Fruit fly (Drosophila melanogaster) whole organism, wandering third instar larva: ENCODE data around the gene CG12521.
A peak's percentile ranks its signal among the peaks of the same experiment; 100 is the strongest.

Experiments
- Abd-B ChIP-seq: fragments of >200 bp; optimal IDR thresholded peaks from 2 replicates; lab custom pipeline; 2017; ENCODE audit warnings: missing biosample characterization, missing genetic modification characterization
- CG32264 ChIP-seq: fragments of 200-800 bp; sonication (Bioruptor generic); optimal IDR thresholded peaks from 2 replicates; lab custom pipeline; 2016; ENCODE audit warnings: missing biosample characterization, missing genetic modification characterization
- CG9705 ChIP-seq: fragments of 200-800 bp; sonication (Bioruptor generic); optimal IDR thresholded peaks from 2 replicates; lab custom pipeline; 2018; ENCODE audit warnings: missing biosample characterization, mild to moderate bottlenecking, missing genetic modification characterization
- CrebA ChIP-seq: fragments of 200-800 bp; sonication (Bioruptor generic); optimal IDR thresholded peaks from 2 replicates; lab custom pipeline; 2016; ENCODE audit warnings: missing biosample characterization, mild to moderate bottlenecking, missing genetic modification characterization, borderline replicate concordance
- Dfd ChIP-seq: fragments of >200 bp; optimal IDR thresholded peaks from 2 replicates; lab custom pipeline; 2017; ENCODE audit warnings: missing biosample characterization, missing genetic modification characterization
- Dif ChIP-seq: fragments of 200-275, 200-300 bp; sonication (Bioruptor generic); optimal IDR thresholded peaks from 2 replicates; lab custom pipeline; 2018; ENCODE audit warnings: missing biosample characterization, missing genetic modification characterization; ENCODE audit not compliant: partially characterized antibody
- GATAd ChIP-seq: sonication (Bioruptor generic); optimal IDR thresholded peaks from 2 replicates; lab custom pipeline; 2016; ENCODE audit warnings: missing biosample characterization, missing genetic modification characterization
- HLH106 ChIP-seq: fragments of 200-800 bp; optimal IDR thresholded peaks from 3 replicates; lab custom pipeline; 2019; ENCODE audit warnings: missing biosample characterization, mild to moderate bottlenecking, missing genetic modification characterization, moderate library complexity
- Hnf4 ChIP-seq: fragments of 200-800 bp; sonication (Bioruptor generic); optimal IDR thresholded peaks from 2 replicates; lab custom pipeline; 2016; ENCODE audit warnings: missing biosample characterization, mild to moderate bottlenecking, missing genetic modification characterization
- Hr78 ChIP-seq: fragments of >200 bp; optimal IDR thresholded peaks from 2 replicates; lab custom pipeline; 2017; ENCODE audit warnings: missing biosample characterization, missing genetic modification characterization
- Jra ChIP-seq: sonication (Bioruptor generic); optimal IDR thresholded peaks from 2 replicates; lab custom pipeline; 2016; ENCODE audit warnings: missing biosample characterization, missing genetic modification characterization
- Mio ChIP-seq: sonication (Bioruptor generic); optimal IDR thresholded peaks from 2 replicates; lab custom pipeline; 2016; ENCODE audit warnings: missing biosample characterization, missing genetic modification characterization
- N ChIP-seq: fragments of >200 bp; optimal IDR thresholded peaks from 2 replicates; lab custom pipeline; 2018; ENCODE audit warnings: missing biosample characterization, missing external identifiers, missing genetic modification characterization
- OdsH ChIP-seq: fragments of 200-800 bp; sonication (Bioruptor generic); optimal IDR thresholded peaks from 2 replicates; lab custom pipeline; 2016; ENCODE audit warnings: missing biosample characterization, mild to moderate bottlenecking, missing genetic modification characterization
- Rel ChIP-seq, 2 experiments: fragments of 200-800 bp; sonication (Bioruptor generic) in 1 of 2; optimal IDR thresholded peaks; 2 replicates in 1 of 2; 3 replicates in 1 of 2; lab custom pipeline; 2016 to 2019; ENCODE audit warnings: mild to moderate bottlenecking in 2 of 2, missing biosample characterization in 2 of 2, missing genetic modification characterization in 2 of 2, moderate library complexity in 1 of 2
- Sp1 ChIP-seq: fragments of 200-800 bp; sonication (Bioruptor generic); optimal IDR thresholded peaks from 3 replicates; lab custom pipeline; 2019; ENCODE audit warnings: missing biosample characterization, mild to moderate bottlenecking, missing genetic modification characterization, moderate library complexity
- Vsx2 ChIP-seq: fragments of 200-300, 225-300 bp; sonication (Bioruptor generic); optimal IDR thresholded peaks from 2 replicates; lab custom pipeline; 2018; ENCODE audit warnings: missing biosample characterization, missing genetic modification characterization; ENCODE audit not compliant: partially characterized antibody
- br ChIP-seq: fragments of 200-800 bp; sonication (Bioruptor generic); optimal IDR thresholded peaks from 2 replicates; lab custom pipeline; 2016; ENCODE audit warnings: missing biosample characterization, missing genetic modification characterization
- brk ChIP-seq: fragments of 200-800 bp; sonication (Bioruptor generic); optimal IDR thresholded peaks from 2 replicates; lab custom pipeline; 2016; ENCODE audit warnings: missing biosample characterization, mild to moderate bottlenecking, missing genetic modification characterization
- dl ChIP-seq, 2 experiments: fragments of 175-275, 200-275 bp in 1 of 2; fragments of 200-275 bp in 1 of 2; sonication (Bioruptor generic); optimal IDR thresholded peaks; lab custom pipeline; 2018; ENCODE audit warnings: mild to moderate bottlenecking in 2 of 2, missing biosample characterization in 2 of 2, missing genetic modification characterization in 2 of 2, moderate library complexity in 2 of 2; ENCODE audit not compliant: partially characterized antibody in 2 of 2, insufficient read depth in 1 of 2
- dmrt93B ChIP-seq: fragments of 200-800 bp; sonication (Bioruptor generic); optimal IDR thresholded peaks from 2 replicates; lab custom pipeline; 2018; ENCODE audit warnings: missing biosample characterization, mild to moderate bottlenecking, missing genetic modification characterization
- ey ChIP-seq: fragments of 200-800 bp; sonication (Bioruptor generic); optimal IDR thresholded peaks from 2 replicates; lab custom pipeline; 2016; ENCODE audit warnings: missing biosample characterization, missing genetic modification characterization
- foxo ChIP-seq, 2 experiments: fragments of 200-800 bp; sonication (Bioruptor generic); optimal IDR thresholded peaks; 2 replicates in 1 of 2; 3 replicates in 1 of 2; lab custom pipeline; 2016 to 2017; ENCODE audit warnings: missing biosample characterization in 2 of 2, missing genetic modification characterization in 2 of 2
- h ChIP-seq: fragments of 200-800 bp; sonication (Bioruptor generic); optimal IDR thresholded peaks from 3 replicates; lab custom pipeline; 2016; ENCODE audit warnings: missing biosample characterization, mild to moderate bottlenecking, missing genetic modification characterization
- jim ChIP-seq: fragments of 175-275, 200-325 bp; sonication (Bioruptor generic); optimal IDR thresholded peaks from 2 replicates; lab custom pipeline; 2016; ENCODE audit warnings: missing biosample characterization, mild to moderate bottlenecking, missing genetic modification characterization
- pan ChIP-seq: fragments of >200 bp; optimal IDR thresholded peaks from 2 replicates; lab custom pipeline; 2017
- psq ChIP-seq: fragments of 200-800 bp; sonication (Bioruptor generic); optimal IDR thresholded peaks from 3 replicates; lab custom pipeline; 2017; ENCODE audit warnings: missing biosample characterization, mild to moderate bottlenecking, missing genetic modification characterization, moderate library complexity
- rgr ChIP-seq: fragments of 200-800 bp; sonication (Bioruptor generic); optimal IDR thresholded peaks from 3 replicates; lab custom pipeline; 2016; ENCODE audit warnings: missing biosample characterization, mild to moderate bottlenecking, missing genetic modification characterization
- sage ChIP-seq: fragments of 200-800 bp; sonication (Bioruptor generic); optimal IDR thresholded peaks from 2 replicates; lab custom pipeline; 2016; ENCODE audit warnings: missing biosample characterization, mild to moderate bottlenecking, missing genetic modification characterization
- tai ChIP-seq: sonication (Bioruptor generic); optimal IDR thresholded peaks from 2 replicates; lab custom pipeline; 2016; ENCODE audit warnings: missing biosample characterization, missing genetic modification characterization
- woc ChIP-seq: sonication (Bioruptor generic); optimal IDR thresholded peaks from 2 replicates; lab custom pipeline; 2016; ENCODE audit warnings: missing biosample characterization, mild to moderate bottlenecking, missing genetic modification characterization

Gene CG12521

dm6 chr3L:11858745-11859144 is 11.1 kb upstream of the CG12521 start:
- no peak for TF ChIP-seq woc (GFP tag; lab: Kevin White, UChicago)
- no peak for TF ChIP-seq Dif (GFP tag; lab: Kevin White, UChicago)
- no peak for TF ChIP-seq OdsH (GFP tag; lab: Kevin White, UChicago)
- no peak for TF ChIP-seq N (GFP tag; lab: Kevin White, UChicago)

- TF ChIP-seq Hnf4 (GFP tag; lab: Kevin White, UChicago) (no peak), Vsx2 (GFP tag; lab: Kevin White, UChicago) (no peak)
These were observed 5.3 kb upstream of the CG12521 start for dm6 chr3L:11852924-11853323.

DNA sequence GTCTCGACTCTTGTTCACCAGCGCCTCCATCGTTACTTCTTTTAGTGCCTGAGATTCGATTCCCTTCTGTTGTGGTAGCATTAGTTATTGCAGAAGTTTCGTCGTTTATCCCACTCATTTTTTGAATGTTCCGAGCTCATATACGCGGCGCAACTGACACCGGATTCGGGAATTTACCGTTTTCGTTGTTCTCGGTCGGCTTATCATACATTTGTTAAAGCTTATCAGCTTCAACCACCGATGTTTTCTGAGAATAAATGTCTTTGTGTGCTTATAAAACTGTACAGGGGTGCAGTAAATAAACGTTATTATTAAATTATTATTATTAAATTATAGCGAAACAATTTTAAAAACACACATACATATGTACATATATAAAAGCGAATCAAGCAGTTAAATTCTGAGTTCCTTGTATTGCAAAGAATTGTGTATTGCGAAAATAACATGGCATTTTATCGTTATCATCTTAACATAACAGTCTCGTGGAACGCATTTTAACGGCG is 11.0 kb downstream of the CG12521 start, which contains the start of gene CG43064:
Gene CG43064, minus strand, starts transcription at position 147 of the 503 bp plus-strand sequence.
- TF ChIP-seq foxo (GFP tag; optimal IDR thresholded peaks at IDR 0.05; lab: Kevin White, UChicago) (no peak), psq (no peak), Rel (GFP tag; optimal IDR thresholded peaks at IDR 0.05; lab: Kevin White, UChicago) (no peak), Rel (tag; optimal IDR thresholded peaks at IDR 0.05; lab: Kevin White, UChicago) (peak; percentile 100), dl (GFP tag; optimal IDR thresholded peaks at IDR 0.05; lab: Kevin White, UChicago; ENCODE audit: insufficient read depth in 1 of 2, partially characterized antibody in 2 of 2) (no peak), brk (GFP tag; lab: Kevin White, UChicago) (peak; percentile 3), N (GFP tag; lab: Kevin White, UChicago) (no peak)

DNA sequence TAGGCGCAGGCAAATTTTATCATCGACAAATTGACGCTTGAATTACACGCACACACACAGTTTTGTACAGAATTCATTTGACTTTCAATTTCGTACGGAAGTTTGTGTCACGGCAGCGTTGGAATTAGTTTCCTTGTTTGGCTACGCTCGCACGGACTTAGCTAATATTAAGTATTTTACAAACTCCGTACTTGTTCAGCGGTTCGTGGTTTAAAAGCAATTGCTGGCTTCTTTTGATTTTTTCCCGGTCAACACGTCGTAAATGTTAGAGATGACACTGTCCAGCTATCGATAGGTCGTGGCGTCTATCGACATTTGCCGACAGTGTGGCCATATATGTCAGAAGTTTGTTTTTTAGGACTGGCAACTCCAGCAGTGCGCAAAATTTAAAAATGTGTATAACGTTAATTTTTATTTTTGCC is 14.3 kb downstream of the CG12521 start, which contains the start of gene CycA:
Gene CycA, minus strand, starts transcription at position 283 of the 422 bp plus-strand sequence.
- TF ChIP-seq Rel (GFP tag; optimal IDR thresholded peaks at IDR 0.05; lab: Kevin White, UChicago): no peak
- TF ChIP-seq Rel (tag; optimal IDR thresholded peaks at IDR 0.05; lab: Kevin White, UChicago): peak; percentile 57
- TF ChIP-seq br (GFP tag; lab: Kevin White, UChicago): no peak
- no peak for TF ChIP-seq Abd-B (GFP tag; lab: Kevin White, UChicago)
- TF ChIP-seq Dif (GFP tag; lab: Kevin White, UChicago): peak; percentile 46
- no peak for TF ChIP-seq Jra (GFP tag; lab: Kevin White, UChicago)
- TF ChIP-seq CG32264 (GFP tag; lab: Kevin White, UChicago): no peak
- no peak for TF ChIP-seq Hr78 (GFP tag; lab: Kevin White, UChicago)
- no peak for TF ChIP-seq pan (lab: Kevin White, UChicago)
- TF ChIP-seq rgr (GFP tag; lab: Kevin White, UChicago): peak; percentile 22
- no peak for TF ChIP-seq Mio
- TF ChIP-seq N (GFP tag; lab: Kevin White, UChicago): no peak
- TF ChIP-seq foxo (GFP tag; optimal IDR thresholded peaks at IDR 0.05; lab: Kevin White, UChicago): peak in 1 of 2 experiments; percentile 11
- TF ChIP-seq h (GFP tag; lab: Kevin White, UChicago): peak; percentile 6
- TF ChIP-seq woc (GFP tag; lab: Kevin White, UChicago): no peak
- peak; percentile 6 for TF ChIP-seq ey (GFP tag; lab: Kevin White, UChicago)
- TF ChIP-seq CG9705 (GFP tag; lab: Kevin White, UChicago): no peak
- no peak for TF ChIP-seq tai
- no peak for TF ChIP-seq psq
- TF ChIP-seq Dfd (GFP tag; lab: Kevin White, UChicago): no peak
- TF ChIP-seq brk (GFP tag; lab: Kevin White, UChicago): no peak
- peak; percentile 22 for TF ChIP-seq Vsx2 (GFP tag; lab: Kevin White, UChicago)

- no peak for TF ChIP-seq OdsH (GFP tag; lab: Kevin White, UChicago)
- no peak for TF ChIP-seq Sp1 (GFP tag; lab: Kevin White, UChicago)
- TF ChIP-seq foxo (GFP tag; optimal IDR thresholded peaks at IDR 0.05; lab: Kevin White, UChicago): no peak
- no peak for TF ChIP-seq brk (GFP tag; lab: Kevin White, UChicago)
- no peak for TF ChIP-seq woc (GFP tag; lab: Kevin White, UChicago)
- TF ChIP-seq Abd-B (GFP tag; lab: Kevin White, UChicago): no peak
- TF ChIP-seq HLH106 (tag; lab: Kevin White, UChicago): no peak
- TF ChIP-seq CrebA (GFP tag; lab: Kevin White, UChicago): no peak
- TF ChIP-seq pan (lab: Kevin White, UChicago): no peak
- TF ChIP-seq Mio: no peak
- no peak for TF ChIP-seq dmrt93B (GFP tag; lab: Kevin White, UChicago)
- TF ChIP-seq psq: no peak
- no peak for TF ChIP-seq jim
- TF ChIP-seq br (GFP tag; lab: Kevin White, UChicago): no peak
- TF ChIP-seq sage (GFP tag; lab: Kevin White, UChicago): no peak
- TF ChIP-seq Hnf4 (GFP tag; lab: Kevin White, UChicago): no peak
- TF ChIP-seq rgr (GFP tag; lab: Kevin White, UChicago): no peak
- TF ChIP-seq Vsx2 (GFP tag; lab: Kevin White, UChicago): no peak
- TF ChIP-seq GATAd (GFP tag; lab: Kevin White, UChicago): no peak
- TF ChIP-seq, all 38 proteins: peak for 0
These were observed 15.0 kb downstream of the CG12521 start for dm6 chr3L:11832360-11833295.
